Worm (Caenorhabditis elegans): ENCODE measurements around the gene acc-1.

acc-1 gene

DNA sequence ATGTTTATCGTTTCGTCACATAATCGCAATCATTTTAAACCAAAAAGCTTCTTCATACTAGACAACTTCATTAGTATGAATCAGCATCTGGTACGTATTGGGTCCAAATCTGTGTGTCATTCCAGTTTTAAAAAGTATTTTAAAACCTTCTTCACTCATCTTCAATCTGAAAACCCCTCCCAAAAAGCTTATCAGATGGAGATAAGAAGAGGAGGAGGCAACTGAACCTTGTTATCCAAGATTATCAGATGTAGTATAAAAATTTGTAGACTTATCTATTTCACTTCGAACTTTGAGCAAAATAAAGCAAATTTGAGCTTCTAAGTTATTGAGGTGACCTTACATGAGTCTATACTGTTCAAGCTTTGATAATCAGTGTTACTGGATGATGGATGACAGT lies 52.0 kb downstream of the acc-1 start, which contains the start of gene nhr-38:
Gene nhr-38, plus strand, starts transcription at position 301 of the 400 bp plus-strand sequence.
- no peak for TF ChIP-seq mab-5 (tag; optimal IDR thresholded peaks at IDR 0.05)
- no peak for TF ChIP-seq elt-3 (tag; optimal IDR thresholded peaks at IDR 0.05)
- TF ChIP-seq nhr-2 (tag; optimal IDR thresholded peaks at IDR 0.05) = no peak
- TF ChIP-seq sem-2 (GFP tag; optimal IDR thresholded peaks at IDR 0.05) = no peak
- no peak for TF ChIP-seq ceh-83 (GFP tag; optimal IDR thresholded peaks at IDR 0.05)
- no peak for TF ChIP-seq ces-1 (GFP tag; optimal IDR thresholded peaks at IDR 0.05)
- TF ChIP-seq elt-1 (tag; optimal IDR thresholded peaks at IDR 0.05; ENCODE audit: borderline replicate concordance, insufficient read depth) = no peak
- TF ChIP-seq ztf-11 (tag; optimal IDR thresholded peaks at IDR 0.05) = no peak
- TF ChIP-seq lin-13 (tag; optimal IDR thresholded peaks at IDR 0.05) = no peak
- no peak for TF ChIP-seq nhr-76 (tag; optimal IDR thresholded peaks at IDR 0.05)
- TF ChIP-seq hlh-1 (tag; optimal IDR thresholded peaks at IDR 0.05) = no peak
- no peak for TF ChIP-seq tbx-8 (GFP tag; optimal IDR thresholded peaks at IDR 0.05)

ce11 chrIV:9712782-9713181 lies 54.9 kb downstream of the acc-1 start, which contains the start of gene K01H12.4:
Gene K01H12.4, plus strand, starts transcription at chrIV:9713082.
- no peak for TF ChIP-seq lin-13 (tag; optimal IDR thresholded peaks at IDR 0.05)
- TF ChIP-seq pha-4 (tag; optimal IDR thresholded peaks at IDR 0.05) = no peak
- no peak for TF ChIP-seq tbx-8 (GFP tag; optimal IDR thresholded peaks at IDR 0.05)
- no peak for TF ChIP-seq blmp-1 (tag; optimal IDR thresholded peaks at IDR 0.05)
- TF ChIP-seq sptf-1 (tag; optimal IDR thresholded peaks at IDR 0.05) = no peak
- TF ChIP-seq ces-1 (GFP tag; optimal IDR thresholded peaks at IDR 0.05) = no peak
- no peak for TF ChIP-seq sem-2 (GFP tag; optimal IDR thresholded peaks at IDR 0.05)
- no peak for TF ChIP-seq ham-2 (GFP tag; optimal IDR thresholded peaks at IDR 0.05)
- TF ChIP-seq lin-32 (GFP tag; optimal IDR thresholded peaks at IDR 0.05) = no peak
- no peak for TF ChIP-seq nhr-237 (tag; optimal IDR thresholded peaks at IDR 0.05)
- no peak for TF ChIP-seq lsy-2 (tag; optimal IDR thresholded peaks at IDR 0.05)
- TF ChIP-seq zip-8 (tag; optimal IDR thresholded peaks at IDR 0.05) = no peak
- no peak for TF ChIP-seq elt-3 (tag; optimal IDR thresholded peaks at IDR 0.05)
- no peak for TF ChIP-seq mls-2 (tag; optimal IDR thresholded peaks at IDR 0.05)
- no peak for TF ChIP-seq snpc-4 (tag; optimal IDR thresholded peaks at IDR 0.05)
- TF ChIP-seq ztf-11 (tag; optimal IDR thresholded peaks at IDR 0.05) = no peak
- no peak for TF ChIP-seq unc-39 (tag; optimal IDR thresholded peaks at IDR 0.05)
- TF ChIP-seq M03D4.4 (tag; optimal IDR thresholded peaks at IDR 0.05) = no peak
